Worm (Caenorhabditis elegans) whole organism, midembryonic: ENCODE results near the gene C08E8.9.

Experiments used
- T22C8.4 ChIP-seq: fragments of 200-800 bp; sonication (Bioruptor generic); IDR thresholded peaks from 2 replicates; pipeline ENCODE4 v1.3.6; 2022; ENCODE audit warnings: missing genetic modification characterization, missing compliant biosample characterization
- cog-1 ChIP-seq: sonication (generic microtip); optimal IDR thresholded peaks from 2 replicates; lab custom pipeline; 2016; ENCODE audit warnings: missing genetic modification characterization, missing compliant biosample characterization
- med-1 ChIP-seq: sonication (generic microtip); optimal IDR thresholded peaks from 2 replicates; lab custom pipeline; 2017; ENCODE audit warnings: missing genetic modification characterization, mild to moderate bottlenecking, missing compliant biosample characterization, antibody characterized with exemption, missing genetic modification reagents; ENCODE audit not compliant: insufficient read depth
- tab-1 ChIP-seq: fragments of 200-800 bp; sonication (Bioruptor generic); IDR thresholded peaks from 2 replicates; pipeline ENCODE4 v1.3.6; 2022; ENCODE audit warnings: missing genetic modification characterization, missing compliant biosample characterization
- ztf-29 ChIP-seq: fragments of 200-800 bp; sonication (Bioruptor generic); IDR thresholded peaks from 2 replicates; pipeline ENCODE4 v1.3.6; 2022; ENCODE audit warnings: missing genetic modification reagents, missing genetic modification characterization, missing compliant biosample characterization

DNA sequence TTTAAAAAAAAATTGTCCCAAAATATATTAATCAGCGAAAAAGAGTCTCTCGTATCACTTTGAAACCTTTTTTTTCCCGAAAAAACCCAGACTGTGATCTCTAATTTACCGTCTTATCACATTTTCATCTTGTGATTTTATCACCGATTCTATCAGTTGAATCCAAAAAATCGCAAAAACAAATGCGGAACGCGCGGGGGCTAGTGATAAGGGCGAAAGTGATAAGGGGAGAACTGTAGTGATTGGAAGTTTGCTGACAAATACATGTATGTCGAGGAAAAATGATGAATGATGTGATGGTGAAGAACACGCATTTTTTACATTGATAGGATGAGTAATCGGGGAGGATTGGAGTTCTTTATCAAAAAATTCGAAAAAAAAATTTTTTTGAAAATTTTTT, 18.6 kb upstream of the C08E8.9 start:
- no peak for TF ChIP-seq ztf-29 (GFP tag; lab: Robert Waterston, UW)
- TF ChIP-seq tab-1 (GFP tag; lab: Robert Waterston, UW) = no peak
- TF ChIP-seq med-1 (GFP tag; lab: Kevin White, UChicago) = no peak
- TF ChIP-seq T22C8.4 = no peak
- no peak for TF ChIP-seq cog-1 (tag; lab: Kevin White, UChicago)
